Worm (Caenorhabditis elegans): ENCODE measurements around the gene ZK938.12.

The ZK938.12 gene

DNA sequence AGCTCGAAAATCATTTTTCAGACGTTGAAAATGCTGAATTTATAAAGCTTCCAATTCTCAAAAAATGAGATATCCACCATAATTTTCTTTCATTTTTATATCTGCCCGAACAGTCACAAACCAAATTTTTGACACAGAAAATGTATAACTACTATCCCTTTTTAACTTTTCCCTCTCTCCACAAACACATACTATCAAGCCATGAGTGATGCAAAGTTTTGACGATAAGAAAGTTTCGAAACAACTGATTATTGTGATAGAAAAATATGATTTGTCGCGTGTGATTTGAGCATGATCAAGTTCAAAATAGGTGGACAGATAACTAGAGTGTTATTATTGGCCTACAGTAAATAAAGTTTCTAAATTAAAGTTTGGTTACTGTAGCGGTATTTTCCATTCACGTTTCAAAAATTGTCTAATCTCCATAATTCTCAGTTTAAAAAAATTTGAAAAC lies 23.6 kb upstream of the ZK938.12 start, which contains the start of gene cyp-13A8:
cyp-13A8 (minus strand) TSS at position 51 of the 454 bp plus-strand sequence.
- peak; percentile 89 for TF ChIP-seq pqm-1 (tag; optimal IDR thresholded peaks at IDR 0.05)
- TF ChIP-seq fkh-2 (tag; optimal IDR thresholded peaks at IDR 0.05) = no peak
- TF ChIP-seq zag-1 (tag; optimal IDR thresholded peaks at IDR 0.05) = no peak
- no peak for TF ChIP-seq egl-5 (tag; optimal IDR thresholded peaks at IDR 0.05)
- TF ChIP-seq daf-12 (tag; optimal IDR thresholded peaks at IDR 0.05) = no peak
- TF ChIP-seq ceh-28 (tag; optimal IDR thresholded peaks at IDR 0.05) = no peak
- peak; percentile 74 for TF ChIP-seq elt-2 (tag; optimal IDR thresholded peaks at IDR 0.05)
- TF ChIP-seq unc-39 (tag; optimal IDR thresholded peaks at IDR 0.05) = no peak
- TF ChIP-seq fkh-10 (GFP tag; optimal IDR thresholded peaks at IDR 0.05) = no peak
- peak in 1 of 3 experiments; percentile 14 for TF ChIP-seq elt-3 (tag; optimal IDR thresholded peaks at IDR 0.05)
- TF ChIP-seq ceh-82 (tag; optimal IDR thresholded peaks at IDR 0.05) = no peak
- no peak for TF ChIP-seq ZK546.5 (tag; optimal IDR thresholded peaks at IDR 0.05)
- no peak for TF ChIP-seq nfya-1 (tag; optimal IDR thresholded peaks at IDR 0.05; ENCODE audit: insufficient read depth)
- no peak for TF ChIP-seq hmg-11 (tag; optimal IDR thresholded peaks at IDR 0.05)

DNA sequence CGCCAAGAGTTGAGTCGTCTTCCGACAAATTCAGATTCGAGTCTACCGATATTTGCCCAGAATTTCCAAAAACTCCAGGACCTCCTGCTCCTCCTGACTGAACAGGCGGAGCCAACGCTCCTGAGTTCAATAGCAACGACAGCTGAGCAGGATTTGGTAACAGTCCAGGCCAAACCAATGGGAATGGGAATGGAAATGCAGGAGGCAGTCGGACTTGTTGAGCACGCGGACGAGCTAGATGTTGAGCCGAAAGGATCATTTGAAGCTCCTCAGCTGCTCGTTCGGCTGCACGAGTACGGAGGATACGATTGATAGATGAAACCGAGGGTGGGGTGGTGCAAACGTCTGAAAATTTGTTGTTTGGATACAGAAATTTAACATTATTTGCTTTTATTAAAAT lies 4.2 kb upstream of the ZK938.12 start:
- TF ChIP-seq elt-3 (tag; optimal IDR thresholded peaks at IDR 0.05) (no peak), ceh-9 (tag; optimal IDR thresholded peaks at IDR 0.05) (no peak), ceh-28 (tag; optimal IDR thresholded peaks at IDR 0.05) (no peak), nhr-25 (tag; optimal IDR thresholded peaks at IDR 0.05) (no peak), nhr-23 (tag; optimal IDR thresholded peaks at IDR 0.05) (no peak), lin-15B (tag; optimal IDR thresholded peaks at IDR 0.05) (no peak), nhr-28 (tag; optimal IDR thresholded peaks at IDR 0.05) (no peak), ztf-4 (tag; optimal IDR thresholded peaks at IDR 0.05) (no peak), pha-4 (tag; optimal IDR thresholded peaks at IDR 0.05) (no peak), elt-1 (tag; optimal IDR thresholded peaks at IDR 0.05) (no peak), egl-27 (tag; optimal IDR thresholded peaks at IDR 0.05) (no peak), nhr-237 (tag; optimal IDR thresholded peaks at IDR 0.05) (no peak), egl-5 (tag; optimal IDR thresholded peaks at IDR 0.05) (no peak), lsy-12 (tag; optimal IDR thresholded peaks at IDR 0.05) (no peak), fos-1 (tag; optimal IDR thresholded peaks at IDR 0.05) (no peak), snpc-4 (tag; optimal IDR thresholded peaks at IDR 0.05) (no peak), lin-39 (tag; optimal IDR thresholded peaks at IDR 0.05) (no peak), unc-62 (GFP tag; optimal IDR thresholded peaks at IDR 0.05) (no peak), jun-1 (tag; optimal IDR thresholded peaks at IDR 0.05) (no peak), ceh-16 (tag; optimal IDR thresholded peaks at IDR 0.05) (no peak)

DNA sequence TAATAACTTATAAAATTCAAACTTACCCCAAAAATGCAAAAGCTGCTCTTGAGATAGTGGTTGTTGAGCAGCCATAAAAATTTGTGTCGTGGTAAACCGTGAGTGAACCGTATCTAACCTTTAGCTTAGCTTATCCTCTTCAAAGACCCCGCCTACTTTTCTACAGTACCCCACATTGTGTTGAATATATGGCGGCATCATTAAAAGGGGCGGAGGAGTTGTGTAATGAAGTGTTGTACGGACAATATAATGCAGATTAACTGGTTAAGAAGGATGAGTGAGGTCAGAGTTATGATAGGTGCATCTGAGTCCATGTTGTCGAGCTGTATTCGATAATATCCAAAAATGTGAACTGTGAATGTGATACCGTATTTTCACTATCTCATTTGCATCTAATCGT lies 3.3 kb upstream of the ZK938.12 start, which contains the start of gene eyg-1:
eyg-1 (minus strand) TSS at position 101 of the 400 bp plus-strand sequence.
- TF ChIP-seq aly-2 (tag; optimal IDR thresholded peaks at IDR 0.05) = no peak
- TF ChIP-seq elt-2 (tag; optimal IDR thresholded peaks at IDR 0.05) = no peak
- TF ChIP-seq ceh-16 (tag; optimal IDR thresholded peaks at IDR 0.05) = no peak
- no peak for TF ChIP-seq nhr-237 (tag; optimal IDR thresholded peaks at IDR 0.05)
- TF ChIP-seq nhr-23 (tag; optimal IDR thresholded peaks at IDR 0.05) = no peak
- no peak for TF ChIP-seq nhr-77 (tag; optimal IDR thresholded peaks at IDR 0.05)
- TF ChIP-seq egl-27 (tag; optimal IDR thresholded peaks at IDR 0.05) = no peak
- TF ChIP-seq hmg-11 (tag; optimal IDR thresholded peaks at IDR 0.05) = no peak
- TF ChIP-seq ceh-82 (tag; optimal IDR thresholded peaks at IDR 0.05) = no peak

DNA sequence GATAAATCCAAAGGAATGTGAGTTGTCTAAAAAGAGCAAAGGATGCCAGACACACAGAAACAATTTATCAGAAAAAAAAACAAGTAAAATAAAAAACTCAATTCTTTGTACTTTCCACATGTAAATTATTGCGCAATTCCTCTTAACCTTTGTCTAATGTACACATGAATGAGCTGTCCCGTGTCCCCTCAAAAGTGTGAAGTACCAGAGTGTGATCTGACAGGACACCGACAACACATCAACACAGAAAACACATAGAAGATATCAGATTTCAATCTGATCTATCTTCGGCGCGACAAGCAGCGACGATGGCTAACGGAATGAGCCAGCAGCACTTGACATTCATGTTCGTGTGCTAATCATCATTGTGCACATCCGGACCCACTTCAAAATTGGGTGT lies 2.6 kb upstream of the ZK938.12 start:
- TF ChIP-seq nhr-67 (tag; optimal IDR thresholded peaks at IDR 0.05) = no peak
- TF ChIP-seq ZK546.5 (tag; optimal IDR thresholded peaks at IDR 0.05) = no peak
- TF ChIP-seq ceh-28 (tag; optimal IDR thresholded peaks at IDR 0.05) = no peak
- TF ChIP-seq ceh-16 (tag; optimal IDR thresholded peaks at IDR 0.05) = no peak
- no peak for TF ChIP-seq nhr-23 (tag; optimal IDR thresholded peaks at IDR 0.05)
- no peak for TF ChIP-seq mdl-1 (tag; optimal IDR thresholded peaks at IDR 0.05)
- no peak for TF ChIP-seq ama-1 (optimal IDR thresholded peaks at IDR 0.05)
- TF ChIP-seq ceh-82 (tag; optimal IDR thresholded peaks at IDR 0.05) = no peak
- no peak for TF ChIP-seq nhr-12 (tag; optimal IDR thresholded peaks at IDR 0.05)
- TF ChIP-seq nhr-77 (tag; optimal IDR thresholded peaks at IDR 0.05) = no peak
- no peak for TF ChIP-seq daf-12 (tag; optimal IDR thresholded peaks at IDR 0.05)
- no peak for TF ChIP-seq elt-3 (tag; optimal IDR thresholded peaks at IDR 0.05)
- TF ChIP-seq zag-1 (tag; optimal IDR thresholded peaks at IDR 0.05) = no peak

Data from whole organism, L3 larva.